Fruit fly (Drosophila melanogaster): Measurements from ENCODE around the gene AdipoR.

Gene AdipoR

DNA sequence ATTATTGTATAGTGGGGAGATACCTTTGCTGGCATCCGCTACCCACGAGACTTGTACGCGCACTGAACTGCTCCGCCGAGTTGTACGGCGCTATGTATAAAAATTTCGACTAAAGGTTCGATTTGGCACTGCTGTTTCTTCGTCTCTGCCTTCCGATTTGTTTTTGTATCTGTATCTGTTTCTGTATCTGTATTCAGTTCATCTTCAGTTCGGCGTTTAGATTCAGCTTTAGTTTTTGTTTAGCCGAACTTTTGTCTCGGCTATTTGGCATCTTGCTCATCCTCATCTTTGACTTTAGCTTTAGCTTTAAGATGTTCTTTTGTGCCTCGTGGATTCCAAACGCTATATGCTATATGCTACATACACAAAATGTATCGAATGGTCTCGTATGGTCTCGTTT, 14.9 kb upstream of the AdipoR start, which contains the start of gene sit:
Gene sit (minus strand): TSS at position 71 of the 400 bp plus-strand sequence.
- TF ChIP-seq cic (GFP tag; optimal IDR thresholded peaks at IDR 0.05), result no peak

DNA sequence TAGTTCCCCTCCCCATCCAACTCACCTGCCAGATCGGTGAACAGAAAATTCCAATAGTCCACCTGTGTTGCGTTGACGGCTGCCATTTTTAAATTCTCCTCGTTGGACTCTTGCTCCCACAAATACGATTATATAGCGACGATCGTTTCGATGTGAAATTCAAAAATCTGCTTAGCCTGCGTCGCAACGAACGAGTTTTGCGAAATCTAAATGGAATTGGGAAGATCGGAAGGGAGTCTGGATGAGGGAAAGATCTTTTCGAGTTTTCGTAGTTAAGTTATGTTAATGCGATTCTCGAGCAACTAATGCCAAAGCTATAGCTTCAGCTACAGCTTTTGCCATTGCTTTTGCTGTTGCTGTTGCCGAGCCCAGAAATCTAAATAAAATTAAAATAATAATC, 12.6 kb upstream of the AdipoR start:
- TF ChIP-seq Crg-1 (GFP tag; optimal IDR thresholded peaks at IDR 0.05) (no peak), pad (GFP tag; optimal IDR thresholded peaks at IDR 0.05) (no peak), Hr96 (GFP tag; optimal IDR thresholded peaks at IDR 0.05) (no peak), CG12768 (GFP tag; optimal IDR thresholded peaks at IDR 0.05) (no peak)

DNA sequence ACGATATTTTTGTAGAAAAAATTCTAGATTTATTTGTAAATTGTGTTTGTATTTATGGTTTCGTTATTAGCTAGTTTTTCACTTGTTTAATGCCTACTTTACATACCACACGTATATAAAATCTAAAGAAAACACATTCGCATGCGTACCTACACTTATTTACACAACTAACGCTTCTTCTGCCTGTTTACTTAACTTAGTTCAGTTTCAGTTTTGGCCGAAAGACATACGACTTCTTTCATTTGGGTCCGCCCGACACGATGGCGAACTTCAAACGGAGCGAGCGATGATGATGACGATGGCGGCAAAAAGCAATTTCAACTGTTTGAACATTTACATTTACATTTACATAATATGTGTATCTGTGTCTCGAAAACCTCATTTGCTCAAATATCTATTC, 10.8 kb upstream of the AdipoR start:
- TF ChIP-seq toe (GFP tag; optimal IDR thresholded peaks at IDR 0.05), result no peak
- no peak for TF ChIP-seq tj (GFP tag; optimal IDR thresholded peaks at IDR 0.05)
- TF ChIP-seq CG1620 (GFP tag; optimal IDR thresholded peaks at IDR 0.05), result no peak
- no peak for TF ChIP-seq CG12768 (GFP tag; optimal IDR thresholded peaks at IDR 0.05)
- TF ChIP-seq Clk (GFP tag; optimal IDR thresholded peaks at IDR 0.05), result no peak
- no peak for TF ChIP-seq bab1 (GFP tag; optimal IDR thresholded peaks at IDR 0.05)
- no peak for TF ChIP-seq CG7101 (tag; optimal IDR thresholded peaks at IDR 0.05)
- TF ChIP-seq CG11617 (GFP tag; optimal IDR thresholded peaks at IDR 0.05), result no peak
- no peak for TF ChIP-seq Mnt (GFP tag; optimal IDR thresholded peaks at IDR 0.05)
- no peak for TF ChIP-seq Hr96 (GFP tag; optimal IDR thresholded peaks at IDR 0.05)
- TF ChIP-seq CG7045 (GFP tag; optimal IDR thresholded peaks at IDR 0.05), result no peak
- TF ChIP-seq Crg-1 (GFP tag; optimal IDR thresholded peaks at IDR 0.05), result no peak
- TF ChIP-seq cic (GFP tag; optimal IDR thresholded peaks at IDR 0.05), result no peak
- TF ChIP-seq ovo (GFP tag; optimal IDR thresholded peaks at IDR 0.05), result no peak
- TF ChIP-seq CG33017 (tag; optimal IDR thresholded peaks at IDR 0.05), result no peak
- TF ChIP-seq pad (GFP tag; optimal IDR thresholded peaks at IDR 0.05), result no peak
- no peak for TF ChIP-seq cnc (optimal IDR thresholded peaks at IDR 0.05)
- TF ChIP-seq kay (GFP tag; ENCODE audit: borderline replicate concordance), result no peak
- no peak for TF ChIP-seq CG14711 (tag; optimal IDR thresholded peaks at IDR 0.05)
- TF ChIP-seq CG5204 (GFP tag; optimal IDR thresholded peaks at IDR 0.05), result no peak

DNA sequence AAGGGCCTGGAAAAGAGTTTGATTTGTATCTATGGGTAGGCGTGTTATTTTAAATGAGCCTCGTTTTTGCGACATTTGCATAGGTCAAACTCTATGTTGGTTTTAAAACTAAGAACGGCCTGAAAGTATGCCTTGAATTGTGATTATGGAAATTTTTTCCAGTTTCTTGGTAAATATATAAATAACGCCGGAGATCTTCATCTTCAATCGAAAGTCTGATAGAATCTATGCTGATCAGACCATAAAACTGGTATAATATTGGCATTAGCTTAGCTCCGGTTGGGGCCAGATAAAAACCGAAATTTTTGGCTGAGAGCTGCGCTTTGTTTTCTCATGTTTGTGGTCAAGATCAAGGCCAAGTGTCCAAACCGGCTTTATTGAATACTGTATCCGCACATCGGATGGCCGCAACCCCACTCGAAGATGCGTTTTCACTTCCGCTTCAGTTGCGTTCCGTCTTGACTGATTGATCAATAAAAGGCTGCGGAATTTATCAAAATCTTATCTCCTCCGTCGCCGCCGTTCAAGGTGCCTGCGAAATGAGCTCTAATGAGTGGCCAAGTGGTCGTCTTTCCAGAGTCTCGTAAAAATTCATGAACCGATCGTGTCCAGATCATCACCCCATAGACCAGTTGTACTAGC, 9.6 kb upstream of the AdipoR start:
- TF ChIP-seq Mnt (GFP tag; optimal IDR thresholded peaks at IDR 0.05) (no peak), CG7045 (GFP tag; optimal IDR thresholded peaks at IDR 0.05) (no peak), CG7101 (tag; optimal IDR thresholded peaks at IDR 0.05) (no peak), cic (GFP tag; optimal IDR thresholded peaks at IDR 0.05) (no peak), bab1 (GFP tag; optimal IDR thresholded peaks at IDR 0.05) (no peak), cnc (optimal IDR thresholded peaks at IDR 0.05) (no peak), CG11617 (GFP tag; optimal IDR thresholded peaks at IDR 0.05) (no peak), CG5204 (GFP tag; optimal IDR thresholded peaks at IDR 0.05) (no peak), Hr96 (GFP tag; optimal IDR thresholded peaks at IDR 0.05) (no peak), kay (GFP tag; ENCODE audit: borderline replicate concordance) (no peak)

DNA sequence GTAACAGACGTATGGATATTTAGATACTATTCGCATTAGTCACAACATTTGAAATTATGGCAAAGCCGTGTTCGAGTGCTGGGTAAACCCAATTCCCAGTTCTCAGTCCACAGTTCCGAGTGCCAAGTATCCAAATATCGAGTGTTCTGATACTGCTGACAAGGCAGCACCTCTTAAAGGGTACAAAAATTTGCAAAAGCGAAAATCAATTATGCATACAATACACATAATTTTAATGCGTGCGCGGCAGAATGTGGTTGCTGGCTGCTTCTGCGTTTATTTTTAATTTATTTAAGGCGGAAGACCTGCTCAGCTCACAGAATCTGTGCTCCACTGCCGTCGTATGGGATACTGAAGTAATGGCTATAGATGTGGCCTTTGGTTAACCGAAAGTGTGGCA, 5.0 kb upstream of the AdipoR start:
- TF ChIP-seq CG33017 (tag; optimal IDR thresholded peaks at IDR 0.05) (no peak), tj (GFP tag; optimal IDR thresholded peaks at IDR 0.05) (peak; percentile 98)

DNA sequence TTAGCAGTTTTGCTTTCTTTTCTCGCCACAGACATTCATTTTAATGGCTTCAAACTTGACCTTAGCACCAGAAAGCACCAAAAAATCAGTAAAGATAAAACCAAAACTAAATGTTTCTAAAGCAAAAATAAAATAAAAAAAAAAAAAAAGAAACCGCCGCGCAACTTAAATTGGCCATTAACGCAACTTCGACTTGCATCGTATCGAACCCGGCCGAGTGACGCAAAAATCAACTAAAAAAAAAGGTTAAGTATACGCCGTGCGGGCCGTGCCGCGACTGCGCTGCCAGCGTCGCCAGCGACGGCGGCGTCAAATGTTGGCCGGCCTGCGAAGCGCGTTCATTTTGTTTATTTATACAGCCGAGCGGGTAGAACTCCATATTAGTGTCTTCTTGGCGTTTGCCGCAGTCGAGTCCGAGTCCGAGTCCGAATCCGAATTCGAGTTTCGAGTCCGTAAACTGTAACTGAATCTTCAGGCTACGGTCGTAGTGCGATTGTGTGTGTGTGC, 2.7 kb upstream of the AdipoR start, which contains the start of gene bond:
Gene bond (plus strand): TSS at position 375 of the 507 bp plus-strand sequence.
- TF ChIP-seq tj (GFP tag; optimal IDR thresholded peaks at IDR 0.05) (peak; percentile 87), cnc (optimal IDR thresholded peaks at IDR 0.05) (no peak)

DNA sequence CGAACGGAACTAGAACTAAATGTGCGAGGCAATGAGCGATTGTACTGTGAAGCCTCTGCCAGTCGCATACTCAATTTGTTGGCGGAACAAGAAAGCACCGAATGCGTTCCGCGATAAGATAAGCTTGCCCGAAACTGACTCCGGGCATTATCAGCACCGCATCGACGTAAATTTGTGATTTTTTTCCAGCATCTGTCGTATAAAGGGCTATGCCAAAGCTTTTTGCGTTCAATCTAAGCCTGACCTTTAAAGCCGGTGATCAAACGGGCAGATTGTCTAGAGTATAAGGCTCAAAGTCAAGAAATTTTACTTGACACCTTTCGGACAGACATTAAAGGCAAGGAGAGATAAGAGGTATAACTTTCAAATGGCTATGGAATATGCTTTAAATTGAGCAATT, 1.6 kb downstream of the AdipoR start:
- TF ChIP-seq cic (GFP tag; optimal IDR thresholded peaks at IDR 0.05) (peak; percentile 28), Clk (GFP tag; optimal IDR thresholded peaks at IDR 0.05) (no peak)

DNA sequence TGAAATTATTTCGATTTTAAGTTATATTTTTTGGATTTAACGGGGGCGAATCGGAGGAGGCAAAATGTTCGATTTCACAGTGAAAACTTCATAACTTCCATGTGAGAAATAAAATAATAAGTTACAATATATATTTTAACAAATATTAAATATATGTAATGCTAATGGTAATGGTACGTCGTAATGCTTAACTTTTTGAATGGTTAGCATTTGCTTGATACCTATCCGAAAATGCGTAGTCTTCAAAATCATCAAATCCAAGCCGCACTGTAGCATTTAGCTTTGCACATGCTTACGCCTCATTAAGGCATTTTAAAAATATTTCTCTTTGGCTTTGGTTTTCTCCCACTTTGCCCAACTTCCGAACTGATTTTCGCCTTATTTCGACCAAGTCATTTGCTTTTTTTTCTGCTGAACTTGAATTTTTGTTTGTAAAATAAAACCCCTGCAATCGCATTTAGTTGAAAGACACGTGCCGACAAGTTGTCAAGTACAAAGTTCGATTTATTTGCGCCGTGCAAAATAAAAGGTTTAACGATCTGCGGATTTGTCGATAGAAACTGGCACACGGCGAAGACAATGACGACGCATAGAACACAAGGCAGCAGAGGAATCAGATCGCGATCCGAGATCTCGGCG, 4.8 kb downstream of the AdipoR start:
- TF ChIP-seq bab1 (GFP tag; optimal IDR thresholded peaks at IDR 0.05), result peak; percentile 53
- TF ChIP-seq CG14711 (tag; optimal IDR thresholded peaks at IDR 0.05), result no peak
- TF ChIP-seq Mnt (GFP tag; optimal IDR thresholded peaks at IDR 0.05), result peak; percentile 35
- TF ChIP-seq toe (GFP tag; optimal IDR thresholded peaks at IDR 0.05), result no peak
- TF ChIP-seq Clk (GFP tag; optimal IDR thresholded peaks at IDR 0.05), result no peak
- TF ChIP-seq tj (GFP tag; optimal IDR thresholded peaks at IDR 0.05), result peak; percentile 92
- no peak for TF ChIP-seq CG5204 (GFP tag; optimal IDR thresholded peaks at IDR 0.05)
